Worm (Caenorhabditis elegans) whole organism, late embryonic: Measurements from ENCODE around the gene F35D2.2.

Experiments
- K02D7.2 ChIP-seq: sonication (generic microtip); optimal IDR thresholded peaks from 2 replicates; lab custom pipeline; 2017; ENCODE audit warnings: mild to moderate bottlenecking, missing genetic modification characterization, missing compliant biosample characterization
- ama-1 ChIP-seq: fragments of 150-350 bp; optimal IDR thresholded peaks from 2 replicates; lab custom pipeline; 2014
- ceh-31 ChIP-seq: sonication (generic microtip); optimal IDR thresholded peaks from 2 replicates; lab custom pipeline; 2016; ENCODE audit warnings: missing genetic modification characterization, missing compliant biosample characterization
- elt-2 ChIP-seq: sonication (generic microtip); optimal IDR thresholded peaks from 2 replicates; lab custom pipeline; 2016; ENCODE audit warnings: missing genetic modification reagents, missing genetic modification characterization, missing compliant biosample characterization
- hlh-6 ChIP-seq: sonication (generic microtip); optimal IDR thresholded peaks from 2 replicates; lab custom pipeline; 2016; ENCODE audit warnings: missing genotype, missing genetic modification characterization, missing compliant biosample characterization
- nfya-1 ChIP-seq: sonication (generic microtip); optimal IDR thresholded peaks from 2 replicates; lab custom pipeline; 2017; ENCODE audit warnings: missing genetic modification characterization, mild to moderate bottlenecking, missing compliant biosample characterization, antibody characterized with exemption, moderate library complexity
- npax-4 ChIP-seq: sonication (generic microtip); optimal IDR thresholded peaks from 2 replicates; lab custom pipeline; 2016; ENCODE audit warnings: missing genetic modification characterization, missing compliant biosample characterization
- unc-42 ChIP-seq: sonication (generic microtip); optimal IDR thresholded peaks from 2 replicates; lab custom pipeline; 2016; ENCODE audit warnings: missing genotype, missing genetic modification characterization, missing compliant biosample characterization

Gene F35D2.2

DNA sequence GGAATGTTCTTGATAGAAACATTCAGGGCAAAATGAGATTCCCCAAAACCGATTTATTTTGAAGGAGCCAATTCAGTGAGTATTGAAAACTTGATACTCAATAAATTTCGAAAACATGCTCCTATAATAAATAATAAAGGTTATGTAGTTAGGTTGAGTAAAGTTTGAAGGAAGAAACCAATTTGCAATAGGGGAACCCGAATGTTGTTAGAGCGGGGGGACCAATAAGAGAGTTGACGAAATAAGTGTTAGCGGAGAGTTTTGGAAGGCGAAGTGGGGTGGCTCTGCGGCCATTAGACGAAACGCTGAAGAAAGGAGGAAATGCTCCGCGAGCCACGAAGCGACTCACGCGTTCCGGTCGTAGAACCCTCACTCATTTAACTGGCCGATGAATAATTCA lies 50.8 kb downstream of the F35D2.2 start:
- TF ChIP-seq ceh-31 (tag; lab: Kevin White, UChicago) (peak; percentile 36), K02D7.2 (tag; lab: Kevin White, UChicago) (no peak), elt-2 (tag; lab: Kevin White, UChicago) (no peak), hlh-6 (tag; lab: Kevin White, UChicago) (no peak), ama-1 (lab: Kevin White, UChicago) (no peak), nfya-1 (tag; lab: Kevin White, UChicago) (peak; percentile 28), unc-42 (tag; lab: Kevin White, UChicago) (peak; percentile 79), npax-4 (no peak)
- TF ChIP-seq, all 69 proteins: peak for 3
